Worm (Caenorhabditis elegans) whole organism, L2 larva: ENCODE results near the gene F37C12.14.

ENCODE experiments used
- alr-1 ChIP-seq: fragments of 150-350 bp; optimal IDR thresholded peaks from 2 replicates; lab custom pipeline; 2014; ENCODE audit warnings: missing biosample characterization, missing genetic modification characterization
- ama-1 ChIP-seq: fragments of 150-350 bp; optimal IDR thresholded peaks from 2 replicates; lab custom pipeline; 2018; ENCODE audit warnings: inconsistent platforms
- ceh-16 ChIP-seq: fragments of 150-350 bp; optimal IDR thresholded peaks from 2 replicates; lab custom pipeline; 2014; ENCODE audit warnings: missing biosample characterization, missing genetic modification characterization
- ceh-82 ChIP-seq: fragments of 150-350 bp; optimal IDR thresholded peaks from 2 replicates; lab custom pipeline; 2014; ENCODE audit warnings: missing biosample characterization, missing genetic modification characterization
- fos-1 ChIP-seq: fragments of 150-350 bp; optimal IDR thresholded peaks from 2 replicates; lab custom pipeline; 2014; ENCODE audit warnings: missing biosample characterization, missing genetic modification characterization
- mab-5 ChIP-seq: fragments of 150-350 bp; optimal IDR thresholded peaks from 2 replicates; lab custom pipeline; 2014; ENCODE audit warnings: missing biosample characterization, missing genetic modification characterization
- nhr-11 ChIP-seq: fragments of 150-350 bp; optimal IDR thresholded peaks from 2 replicates; lab custom pipeline; 2014; ENCODE audit warnings: missing biosample characterization, missing genetic modification characterization
- nhr-12 ChIP-seq: fragments of 150-350 bp; optimal IDR thresholded peaks from 2 replicates; lab custom pipeline; 2014; ENCODE audit warnings: missing biosample characterization, missing genetic modification characterization
- nhr-21 ChIP-seq: fragments of 150-350 bp; optimal IDR thresholded peaks from 2 replicates; lab custom pipeline; 2014; ENCODE audit warnings: missing biosample characterization, missing genetic modification characterization
- nhr-77 ChIP-seq: fragments of 150-350 bp; optimal IDR thresholded peaks from 2 replicates; lab custom pipeline; 2014; ENCODE audit warnings: missing biosample characterization, missing genetic modification characterization
- snpc-4 ChIP-seq: fragments of 150-350 bp; optimal IDR thresholded peaks from 2 replicates; lab custom pipeline; 2014; ENCODE audit warnings: missing biosample characterization, missing genetic modification characterization
- ztf-11 ChIP-seq: sonication (generic microtip); optimal IDR thresholded peaks from 2 replicates; lab custom pipeline; 2017; ENCODE audit warnings: missing biosample characterization, missing genetic modification characterization

DNA sequence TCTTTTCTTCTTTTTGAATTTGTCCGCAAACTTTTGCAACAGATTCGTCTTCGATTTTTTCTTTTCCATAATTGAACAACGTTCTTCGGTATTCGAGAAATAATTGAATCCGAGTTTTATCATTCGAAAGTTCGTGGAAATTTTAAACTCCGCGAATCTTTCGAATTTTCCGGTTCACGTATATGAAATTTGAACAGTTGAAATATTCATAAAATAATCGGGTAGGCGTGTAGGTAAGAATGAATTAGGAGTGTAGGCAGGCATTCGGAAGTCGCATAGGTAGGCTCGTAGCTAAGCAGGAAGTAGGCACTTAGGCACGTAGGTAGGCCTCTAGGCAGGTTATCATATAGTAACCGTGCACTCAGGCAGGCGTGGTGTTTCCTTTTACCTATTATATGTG is 47.2 kb downstream of the F37C12.14 start, which contains the start of gene B0280.11:
- TF ChIP-seq nhr-12 (tag; lab: Kevin White, UChicago): no peak
- no peak for TF ChIP-seq alr-1 (tag; lab: Kevin White, UChicago)
- no peak for TF ChIP-seq snpc-4
- TF ChIP-seq ceh-82 (tag; lab: Kevin White, UChicago): no peak
- TF ChIP-seq nhr-11 (tag; lab: Kevin White, UChicago): no peak
- TF ChIP-seq ceh-16 (tag; lab: Kevin White, UChicago): no peak
- no peak for TF ChIP-seq fos-1
- no peak for TF ChIP-seq mab-5 (tag; lab: Kevin White, UChicago)
- no peak for TF ChIP-seq ztf-11 (tag; lab: Kevin White, UChicago)
- TF ChIP-seq nhr-21 (tag; lab: Kevin White, UChicago): no peak
- TF ChIP-seq ama-1 (lab: Kevin White, UChicago): no peak
- TF ChIP-seq nhr-77 (tag; lab: Kevin White, UChicago): no peak
